ENCODE assay signal across 2 fruit fly cellular contexts in genomic region chr3R:29506581-29506980, dm6.
TF ChIP-seq lines count a peak whose summit lies in the region.

No protein-coding gene starts in this region.

TF ChIP-seq in whole organism, embryonic, 481 proteins besides CTCF, POLR2A, EP300 and RAD21 (continued from another document):
- TF ChIP-seq CG13296 (GFP tag; optimal IDR thresholded peaks at IDR 0.05; lab: Kevin White, UChicago) (no peak), CG7839 (tag; optimal IDR thresholded peaks at IDR 0.05; lab: Kevin White, UChicago) (no peak), nom (GFP tag; optimal IDR thresholded peaks at IDR 0.05; lab: Kevin White, UChicago) (no peak), ftz-f1 (GFP tag; optimal IDR thresholded peaks at IDR 0.05; lab: Kevin White, UChicago) (no peak), CG2129 (GFP tag; IDR thresholded peaks at IDR 0.05; lab: Robert Waterston, UW; ENCODE audit: partially characterized antibody) (no peak), Ets97D (GFP tag; optimal IDR thresholded peaks at IDR 0.05; lab: Kevin White, UChicago) (no peak), toy (GFP tag; IDR thresholded peaks at IDR 0.05; lab: Robert Waterston, UW) (no peak), BEAF-32 (GFP tag; optimal IDR thresholded peaks at IDR 0.05; lab: Kevin White, UChicago) (no peak), klu (GFP tag; IDR thresholded peaks at IDR 0.05; lab: Robert Waterston, UW) (no peak), Drgx (GFP tag; IDR thresholded peaks at IDR 0.05; lab: Robert Waterston, UW) (peak; percentile 33; the same call in 1 of the 2 replicates), ase (GFP tag; IDR thresholded peaks at IDR 0.05; lab: Robert Waterston, UW) (no peak), CG6689 (GFP tag; IDR thresholded peaks at IDR 0.05; lab: Robert Waterston, UW) (no peak), z (GFP tag; IDR thresholded peaks at IDR 0.05; lab: Robert Waterston, UW) (no peak), CG8478 (optimal IDR thresholded peaks at IDR 0.05; lab: Kevin White, UChicago) (no peak), jing (GFP tag; optimal IDR thresholded peaks at IDR 0.05; lab: Kevin White, UChicago) (no peak), CG2889 (GFP tag; IDR thresholded peaks at IDR 0.05; lab: Robert Waterston, UW) (no peak), H2.0 (GFP tag; IDR thresholded peaks at IDR 0.05; lab: Robert Waterston, UW) (no peak), CG4328 (GFP tag; optimal IDR thresholded peaks at IDR 0.05; lab: Kevin White, UChicago) (no peak), CG7357 (GFP tag; IDR thresholded peaks at IDR 0.05; lab: Robert Waterston, UW) (no peak), aop (GFP tag; IDR thresholded peaks at IDR 0.05; lab: Robert Waterston, UW) (no peak), prd (optimal IDR thresholded peaks at IDR 0.05; lab: Kevin White, UChicago) (no peak), prd (GFP tag; IDR thresholded peaks at IDR 0.05; lab: Robert Waterston, UW) (peak; percentile 38; the same call in 2 of the 3 replicates), CG6654 (GFP tag; optimal IDR thresholded peaks at IDR 0.05; lab: Kevin White, UChicago) (no peak), Awh (GFP tag; IDR thresholded peaks at IDR 0.05; lab: Robert Waterston, UW) (0 out of 2 replicates have a peak, but pooled peaks have one; percentile 42), bowl (GFP tag; IDR thresholded peaks at IDR 0.05; lab: Robert Waterston, UW) (no peak), mirr (GFP tag; optimal IDR thresholded peaks at IDR 0.05; lab: Kevin White, UChicago) (no peak), zfh1 (GFP tag; IDR thresholded peaks at IDR 0.05; lab: Robert Waterston, UW) (peak; percentile 40; the same call in 1 of the 3 replicates), Eip74EF (GFP tag; optimal IDR thresholded peaks at IDR 0.05; lab: Kevin White, UChicago) (no peak), CG12744 (GFP tag; optimal IDR thresholded peaks at IDR 0.05; lab: Kevin White, UChicago) (no peak), CG13624 (GFP tag; optimal IDR thresholded peaks at IDR 0.05; lab: Kevin White, UChicago) (no peak), CG15696 (tag; optimal IDR thresholded peaks at IDR 0.05; lab: Kevin White, UChicago) (no peak), Hand (GFP tag; optimal IDR thresholded peaks at IDR 0.05; lab: Kevin White, UChicago) (no peak), ara (GFP tag; IDR thresholded peaks at IDR 0.05; lab: Robert Waterston, UW) (no peak), CG16863 (GFP tag; optimal IDR thresholded peaks at IDR 0.05; lab: Kevin White, UChicago) (no peak), D (optimal IDR thresholded peaks at IDR 0.05; lab: Kevin White, UChicago) (no peak), D (GFP tag; optimal IDR thresholded peaks at IDR 0.05; lab: Kevin White, UChicago) (no peak), wdn (GFP tag; IDR thresholded peaks at IDR 0.05; lab: Robert Waterston, UW) (no peak), bigmax (GFP tag; optimal IDR thresholded peaks at IDR 0.05; lab: Kevin White, UChicago) (no peak), lbe (GFP tag; optimal IDR thresholded peaks at IDR 0.05; lab: Kevin White, UChicago) (peak; percentile 55), CG10543 (GFP tag; optimal IDR thresholded peaks at IDR 0.05; lab: Kevin White, UChicago) (no peak), CG2712 (tag; optimal IDR thresholded peaks at IDR 0.05; lab: Kevin White, UChicago) (peak; percentile 6), gcm (GFP tag; optimal IDR thresholded peaks at IDR 0.05; lab: Kevin White, UChicago) (no peak), Hey (tag; optimal IDR thresholded peaks at IDR 0.05; lab: Kevin White, UChicago) (no peak), Gsc (GFP tag; IDR thresholded peaks at IDR 0.05; lab: Robert Waterston, UW) (no peak), NC2α (GFP tag; optimal IDR thresholded peaks at IDR 0.05; lab: Kevin White, UChicago) (no peak), crol (GFP tag; IDR thresholded peaks at IDR 0.05; lab: Robert Waterston, UW) (peak; percentile 47), zfh2 (GFP tag; optimal IDR thresholded peaks at IDR 0.05; lab: Kevin White, UChicago) (no peak), CG14860 (GFP tag; IDR thresholded peaks at IDR 0.05; lab: Robert Waterston, UW; ENCODE audit: partially characterized antibody) (no peak), HLH54F (GFP tag; optimal IDR thresholded peaks at IDR 0.05; lab: Kevin White, UChicago) (no peak), cato (GFP tag; optimal IDR thresholded peaks at IDR 0.05; lab: Kevin White, UChicago; ENCODE audit: borderline replicate concordance) (no peak), grn (GFP tag; optimal IDR thresholded peaks at IDR 0.05; lab: Kevin White, UChicago) (no peak), Atf3 (GFP tag; optimal IDR thresholded peaks at IDR 0.05; lab: Kevin White, UChicago) (no peak), ewg (GFP tag; optimal IDR thresholded peaks at IDR 0.05; lab: Kevin White, UChicago) (no peak)

TF ChIP-seq in whole organism, prepupa, 60 proteins besides CTCF, POLR2A, EP300 and RAD21 (continued from another document):
- peak; percentile 30; the same call in 1 of the 2 replicates for TF ChIP-seq CG11294 (GFP tag; IDR thresholded peaks at IDR 0.05; lab: Robert Waterston, UW)
- TF ChIP-seq Hr38 (GFP tag; optimal IDR thresholded peaks at IDR 0.05; lab: Kevin White, UChicago), result no peak
- no peak for TF ChIP-seq Lpt (GFP tag; optimal IDR thresholded peaks at IDR 0.05; lab: Kevin White, UChicago)
- TF ChIP-seq CG8119 (GFP tag; IDR thresholded peaks at IDR 0.05; lab: Robert Waterston, UW), result no peak
- no peak for TF ChIP-seq fd85E (GFP tag; optimal IDR thresholded peaks at IDR 0.05; lab: Kevin White, UChicago)
- no peak for TF ChIP-seq CG9139 (GFP tag; optimal IDR thresholded peaks at IDR 0.05; lab: Kevin White, UChicago)
- no peak for TF ChIP-seq CG16779 (tag; optimal IDR thresholded peaks at IDR 0.05; lab: Kevin White, UChicago)
- peak; percentile 28 for TF ChIP-seq CG1621 (tag; optimal IDR thresholded peaks at IDR 0.05; lab: Kevin White, UChicago)
- no peak for TF ChIP-seq Blimp-1 (GFP tag; optimal IDR thresholded peaks at IDR 0.05; lab: Kevin White, UChicago)
- TF ChIP-seq OdsH (GFP tag; optimal IDR thresholded peaks at IDR 0.05; lab: Kevin White, UChicago), result no peak
- TF ChIP-seq Sox14 (GFP tag; optimal IDR thresholded peaks at IDR 0.05; lab: Kevin White, UChicago), result no peak
- TF ChIP-seq CG6163 (GFP tag; IDR thresholded peaks at IDR 0.05; lab: Robert Waterston, UW), result peak; percentile 77
- peak; percentile 51 for TF ChIP-seq CG3919 (GFP tag; optimal IDR thresholded peaks at IDR 0.05; lab: Kevin White, UChicago)
- peak; percentile 7 for TF ChIP-seq spab (GFP tag; optimal IDR thresholded peaks at IDR 0.05; lab: Kevin White, UChicago)
- TF ChIP-seq pdm3 (GFP tag; optimal IDR thresholded peaks at IDR 0.05; lab: Kevin White, UChicago), result no peak
- TF ChIP-seq CG6808 (GFP tag; optimal IDR thresholded peaks at IDR 0.05; lab: Kevin White, UChicago), result peak; percentile 53
- no peak for TF ChIP-seq Sox15 (GFP tag; optimal IDR thresholded peaks at IDR 0.05; lab: Kevin White, UChicago)
- no peak for TF ChIP-seq Hr4 (GFP tag; optimal IDR thresholded peaks at IDR 0.05; lab: Kevin White, UChicago)
- TF ChIP-seq net (GFP tag; optimal IDR thresholded peaks at IDR 0.05; lab: Kevin White, UChicago), result no peak
- TF ChIP-seq CG4318 (GFP tag; optimal IDR thresholded peaks at IDR 0.05; lab: Kevin White, UChicago), result no peak
- TF ChIP-seq vri (GFP tag; optimal IDR thresholded peaks at IDR 0.05; lab: Kevin White, UChicago), result no peak
- TF ChIP-seq CG6276 (GFP tag; optimal IDR thresholded peaks at IDR 0.05; lab: Kevin White, UChicago), result no peak
- TF ChIP-seq dsx (GFP tag; optimal IDR thresholded peaks at IDR 0.05; lab: Kevin White, UChicago; ENCODE audit: poor library complexity, severe bottlenecking), result peak; percentile 12
- TF ChIP-seq CG31627 (GFP tag; optimal IDR thresholded peaks at IDR 0.05; lab: Kevin White, UChicago), result no peak
- TF ChIP-seq Smox (GFP tag; optimal IDR thresholded peaks at IDR 0.05; lab: Kevin White, UChicago), result no peak
- TF ChIP-seq CG3032 (tag; optimal IDR thresholded peaks at IDR 0.05; lab: Kevin White, UChicago), result peak; percentile 78
- no peak for TF ChIP-seq svp (GFP tag; lab: Kevin White, UChicago)
- no peak for TF ChIP-seq CG8319 (GFP tag; optimal IDR thresholded peaks at IDR 0.05; lab: Kevin White, UChicago)
- TF ChIP-seq eg (GFP tag; IDR thresholded peaks at IDR 0.05; lab: Robert Waterston, UW), result peak; percentile 49; the same call in 2 of the 3 replicates
- peak; percentile 24 for TF ChIP-seq acj6 (GFP tag; optimal IDR thresholded peaks at IDR 0.05; lab: Kevin White, UChicago)
- TF ChIP-seq lz (GFP tag; optimal IDR thresholded peaks at IDR 0.05; lab: Kevin White, UChicago), result peak; percentile 42
- peak; percentile 64 for TF ChIP-seq CG6792 (GFP tag; optimal IDR thresholded peaks at IDR 0.05; lab: Kevin White, UChicago)
- TF ChIP-seq Ets21C (GFP tag; optimal IDR thresholded peaks at IDR 0.05; lab: Kevin White, UChicago), result no peak
- TF ChIP-seq Eip93F (GFP tag; optimal IDR thresholded peaks at IDR 0.05; lab: Kevin White, UChicago), result peak; percentile 28
- TF ChIP-seq dac (GFP tag; optimal IDR thresholded peaks at IDR 0.05; lab: Kevin White, UChicago), result no peak
- peak; percentile 2 for TF ChIP-seq CG11762 (GFP tag; optimal IDR thresholded peaks at IDR 0.05; lab: Kevin White, UChicago; ENCODE audit: insufficient read depth)
- TF ChIP-seq Gug (GFP tag; IDR thresholded peaks at IDR 0.05; lab: Robert Waterston, UW), result no peak
